Worm (Caenorhabditis elegans) whole organism, L2 larva: ENCODE measurements around the gene K07B1.4.

Experiments used
- elt-3 ChIP-seq: sonication (generic microtip); optimal IDR thresholded peaks from 2 replicates; lab custom pipeline; 2017; ENCODE audit warnings: missing biosample characterization, missing genetic modification characterization
- nhr-237 ChIP-seq: fragments of 150-350 bp; optimal IDR thresholded peaks from 2 replicates; lab custom pipeline; 2014; ENCODE audit warnings: missing biosample characterization, missing genetic modification characterization
- snpc-4 ChIP-seq: fragments of 150-350 bp; optimal IDR thresholded peaks from 2 replicates; lab custom pipeline; 2014; ENCODE audit warnings: missing biosample characterization, missing genetic modification characterization
- unc-55 ChIP-seq: fragments of 150-350 bp; sonication (generic microtip); optimal IDR thresholded peaks from 3 replicates; lab custom pipeline; 2014; ENCODE audit warnings: missing biosample characterization, missing genetic modification reagents, missing genetic modification characterization
- unc-62 ChIP-seq: fragments of 150-350 bp; optimal IDR thresholded peaks from 2 replicates; lab custom pipeline; 2014; ENCODE audit warnings: missing biosample characterization, missing genetic modification reagents, missing genetic modification characterization
- zag-1 ChIP-seq: fragments of 150-350 bp; optimal IDR thresholded peaks from 2 replicates; lab custom pipeline; 2014; ENCODE audit warnings: missing biosample characterization, missing genetic modification characterization

ce11 chrV:9359674-9360073, 30.9 kb downstream of the K07B1.4 start, which contains the start of gene gpa-3:
- TF ChIP-seq nhr-237 (tag; lab: Kevin White, UChicago) (no peak), unc-55 (GFP tag; lab: Kevin White, UChicago) (no peak), unc-62 (no peak), zag-1 (tag; lab: Kevin White, UChicago) (no peak), snpc-4 (tag; lab: Kevin White, UChicago) (no peak), elt-3 (no peak)
